Worm (Caenorhabditis elegans) whole organism, young adult: ENCODE measurements around the gene unc-10.

Experiments used
- chd-7 ChIP-seq: sonication (generic microtip); optimal IDR thresholded peaks from 2 replicates; lab custom pipeline; 2016; ENCODE audit warnings: mild to moderate bottlenecking, missing genetic modification characterization, moderate library complexity, missing compliant biosample characterization
- unc-62 ChIP-seq: fragments of 150-350 bp; optimal IDR thresholded peaks from 2 replicates; lab custom pipeline; 2014; ENCODE audit warnings: missing biosample characterization, missing genetic modification reagents, missing genetic modification characterization

- TF ChIP-seq chd-7: no peak
- peak; percentile 29 for TF ChIP-seq unc-62 (GFP tag; lab: Kevin White, UChicago)
These were observed 16.2 kb upstream of the unc-10 start for ce11 chrX:7296310-7296709.
